Fruit fly (Drosophila melanogaster): ENCODE results near the gene CG5783.

The CG5783 gene

dm6 chr2L:18137591-18138247, 18.1 kb upstream of the CG5783 start, which contains the start of gene kel:
Gene kel, minus strand, starts transcription at chr2L:18138083.
- TF ChIP-seq CG8301 (tag; optimal IDR thresholded peaks at IDR 0.05) (no peak), CG12605 (GFP tag; IDR thresholded peaks at IDR 0.05) (no peak), Pif1A (GFP tag; optimal IDR thresholded peaks at IDR 0.05) (no peak), EcR (GFP tag; optimal IDR thresholded peaks at IDR 0.05) (peak; percentile 19), D1 (tag; optimal IDR thresholded peaks at IDR 0.05) (peak; percentile 85), CG8159 (tag; optimal IDR thresholded peaks at IDR 0.05) (no peak), CG10348 (GFP tag; IDR thresholded peaks at IDR 0.05) (no peak), Snoo (tag; optimal IDR thresholded peaks at IDR 0.05) (peak; percentile 31), CG34367 (tag; optimal IDR thresholded peaks at IDR 0.05) (no peak), CG32121 (GFP tag; IDR thresholded peaks at IDR 0.05) (no peak), rn (GFP tag; IDR thresholded peaks at IDR 0.05) (no peak), gl (tag; optimal IDR thresholded peaks at IDR 0.05) (peak; percentile 33), CG14655 (GFP tag; optimal IDR thresholded peaks at IDR 0.05) (no peak), fd96Ca (GFP tag; IDR thresholded peaks at IDR 0.05) (0 out of 3 replicates have a peak, but pooled peaks have one; percentile 34), CG15710 (tag; optimal IDR thresholded peaks at IDR 0.05) (no peak), CG13204 (GFP tag; optimal IDR thresholded peaks at IDR 0.05) (no peak), CG9948 (tag; optimal IDR thresholded peaks at IDR 0.05) (no peak), Ets98B (GFP tag; IDR thresholded peaks at IDR 0.05) (no peak; the same call in 1 of the 2 replicates), CG17806 (tag; optimal IDR thresholded peaks at IDR 0.05) (no peak), Pif1B (GFP tag; optimal IDR thresholded peaks at IDR 0.05) (no peak), CG4496 (GFP tag; IDR thresholded peaks at IDR 0.05) (no peak)

dm6 chr2L:18140544-18140943, 15.3 kb upstream of the CG5783 start:
- TF ChIP-seq gl (tag; optimal IDR thresholded peaks at IDR 0.05) (no peak), CG14655 (GFP tag; optimal IDR thresholded peaks at IDR 0.05) (no peak), CG8301 (tag; optimal IDR thresholded peaks at IDR 0.05) (no peak), CG17806 (tag; optimal IDR thresholded peaks at IDR 0.05) (no peak), D1 (tag; optimal IDR thresholded peaks at IDR 0.05) (no peak), CG8159 (tag; optimal IDR thresholded peaks at IDR 0.05) (no peak), fd96Ca (GFP tag; IDR thresholded peaks at IDR 0.05) (no peak), Snoo (tag; optimal IDR thresholded peaks at IDR 0.05) (no peak), CG34367 (tag; optimal IDR thresholded peaks at IDR 0.05) (no peak), Ets98B (GFP tag; IDR thresholded peaks at IDR 0.05) (no peak), CG10348 (GFP tag; IDR thresholded peaks at IDR 0.05) (no peak), rn (GFP tag; IDR thresholded peaks at IDR 0.05) (no peak), CG15710 (tag; optimal IDR thresholded peaks at IDR 0.05) (no peak), CG4496 (GFP tag; IDR thresholded peaks at IDR 0.05) (no peak), CG9948 (tag; optimal IDR thresholded peaks at IDR 0.05) (no peak), EcR (GFP tag; optimal IDR thresholded peaks at IDR 0.05) (no peak), Pif1B (GFP tag; optimal IDR thresholded peaks at IDR 0.05) (no peak), CG12605 (GFP tag; IDR thresholded peaks at IDR 0.05) (no peak), CG13204 (GFP tag; optimal IDR thresholded peaks at IDR 0.05) (no peak)

dm6 chr2L:18141471-18142345, 14.1 kb upstream of the CG5783 start:
- TF ChIP-seq CG13204 (GFP tag; optimal IDR thresholded peaks at IDR 0.05), result peak; percentile 93
- peak; percentile 46 for TF ChIP-seq rn (GFP tag; IDR thresholded peaks at IDR 0.05)
- TF ChIP-seq Snoo (tag; optimal IDR thresholded peaks at IDR 0.05), result peak; percentile 57
- TF ChIP-seq CG14655 (GFP tag; optimal IDR thresholded peaks at IDR 0.05), result no peak
- peak; percentile 77 for TF ChIP-seq CG32121 (GFP tag; IDR thresholded peaks at IDR 0.05)
- peak; percentile 71 for TF ChIP-seq Pif1A (GFP tag; optimal IDR thresholded peaks at IDR 0.05)
- peak; percentile 62; the same call in 1 of the 2 replicates for TF ChIP-seq CG12605 (GFP tag; IDR thresholded peaks at IDR 0.05)
- peak; percentile 70; the same call in 2 of the 3 replicates for TF ChIP-seq fd96Ca (GFP tag; IDR thresholded peaks at IDR 0.05)
- peak; percentile 21 for TF ChIP-seq D1 (tag; optimal IDR thresholded peaks at IDR 0.05)
- peak; percentile 50 for TF ChIP-seq CG17806 (tag; optimal IDR thresholded peaks at IDR 0.05)
- TF ChIP-seq Ets98B (GFP tag; IDR thresholded peaks at IDR 0.05), result peak; percentile 79
- TF ChIP-seq CG9948 (tag; optimal IDR thresholded peaks at IDR 0.05), result peak; percentile 48
- TF ChIP-seq CG8159 (tag; optimal IDR thresholded peaks at IDR 0.05), result peak; percentile 62
- peak; percentile 77 for TF ChIP-seq CG4496 (GFP tag; IDR thresholded peaks at IDR 0.05)
- no peak for TF ChIP-seq CG10348 (GFP tag; IDR thresholded peaks at IDR 0.05)
- peak; percentile 42 for TF ChIP-seq EcR (GFP tag; optimal IDR thresholded peaks at IDR 0.05)
- peak; percentile 20 for TF ChIP-seq gl (tag; optimal IDR thresholded peaks at IDR 0.05)
- TF ChIP-seq CG34367 (tag; optimal IDR thresholded peaks at IDR 0.05), result peak; percentile 30
- peak; percentile 45 for TF ChIP-seq CG15710 (tag; optimal IDR thresholded peaks at IDR 0.05)
- TF ChIP-seq CG8301 (tag; optimal IDR thresholded peaks at IDR 0.05), result peak; percentile 76
- peak; percentile 50 for TF ChIP-seq Pif1B (GFP tag; optimal IDR thresholded peaks at IDR 0.05)

dm6 chr2L:18143176-18143575, 12.7 kb upstream of the CG5783 start:
- TF ChIP-seq rn (GFP tag; IDR thresholded peaks at IDR 0.05), result no peak
- TF ChIP-seq CG12605 (GFP tag; IDR thresholded peaks at IDR 0.05), result no peak
- no peak for TF ChIP-seq Pif1A (GFP tag; optimal IDR thresholded peaks at IDR 0.05)
- TF ChIP-seq CG8159 (tag; optimal IDR thresholded peaks at IDR 0.05), result no peak
- no peak for TF ChIP-seq CG4496 (GFP tag; IDR thresholded peaks at IDR 0.05)
- TF ChIP-seq CG32121 (GFP tag; IDR thresholded peaks at IDR 0.05), result no peak
- no peak for TF ChIP-seq fd96Ca (GFP tag; IDR thresholded peaks at IDR 0.05)
- TF ChIP-seq Ets98B (GFP tag; IDR thresholded peaks at IDR 0.05), result no peak
- no peak for TF ChIP-seq Pif1B (GFP tag; optimal IDR thresholded peaks at IDR 0.05)
- no peak for TF ChIP-seq CG10348 (GFP tag; IDR thresholded peaks at IDR 0.05)
- no peak for TF ChIP-seq CG8301 (tag; optimal IDR thresholded peaks at IDR 0.05)
- no peak for TF ChIP-seq CG14655 (GFP tag; optimal IDR thresholded peaks at IDR 0.05)
- no peak for TF ChIP-seq Snoo (tag; optimal IDR thresholded peaks at IDR 0.05)
- TF ChIP-seq CG13204 (GFP tag; optimal IDR thresholded peaks at IDR 0.05), result no peak
- no peak for TF ChIP-seq EcR (GFP tag; optimal IDR thresholded peaks at IDR 0.05)
- no peak for TF ChIP-seq gl (tag; optimal IDR thresholded peaks at IDR 0.05)
- no peak for TF ChIP-seq CG15710 (tag; optimal IDR thresholded peaks at IDR 0.05)
- TF ChIP-seq D1 (tag; optimal IDR thresholded peaks at IDR 0.05), result no peak
